Worm (Caenorhabditis elegans): ENCODE data around the gene odr-8.
A peak's percentile ranks its signal among the peaks of the same experiment; 100 is the strongest.

The odr-8 gene

DNA sequence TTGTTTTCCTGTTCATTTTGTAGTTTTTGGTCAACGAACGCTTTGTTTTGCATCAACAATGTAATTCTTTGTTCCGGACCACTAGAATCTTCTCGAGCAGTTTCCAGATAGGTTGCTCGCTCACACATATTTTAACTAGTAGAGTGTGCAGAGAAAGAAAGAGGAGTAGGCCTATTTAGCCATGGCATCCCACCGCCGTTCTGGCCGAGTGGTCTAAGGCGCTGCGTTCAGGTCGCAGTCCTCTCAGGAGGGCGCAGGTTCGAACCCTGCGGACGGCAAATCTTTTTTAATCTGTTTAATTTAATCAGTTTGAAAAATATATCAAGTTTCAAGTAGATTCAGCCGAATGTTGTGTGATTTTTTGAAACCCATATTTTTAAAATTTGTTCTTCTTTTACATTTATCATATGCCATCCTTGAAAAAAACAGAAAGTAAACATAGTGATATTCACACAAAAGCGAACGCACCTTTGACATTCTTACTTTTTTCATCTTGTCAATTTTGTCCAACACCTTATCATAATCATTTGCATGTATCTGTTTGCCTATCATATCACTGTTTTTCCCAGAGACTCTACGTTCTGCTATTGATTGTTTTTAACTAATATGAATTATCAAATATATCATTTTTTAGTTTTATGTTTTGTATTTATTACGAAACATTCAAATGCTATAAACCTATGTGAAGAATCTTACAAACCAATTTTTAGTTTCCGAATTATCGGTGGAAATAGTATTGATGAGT is 25.7 kb downstream of the odr-8 start, which contains the start of gene try-3:
Gene try-3, plus strand, starts transcription at position 532 of the 745 bp plus-strand sequence.
- TF ChIP-seq ztf-11 (tag; optimal IDR thresholded peaks at IDR 0.05) (no peak), unc-120 (tag; optimal IDR thresholded peaks at IDR 0.05; ENCODE audit: poor library complexity, severe bottlenecking) (peak; percentile 87), ceh-43 (GFP tag; optimal IDR thresholded peaks at IDR 0.05) (no peak), sptf-1 (tag; optimal IDR thresholded peaks at IDR 0.05) (peak; percentile 83), nhr-28 (tag; optimal IDR thresholded peaks at IDR 0.05) (no peak), ham-2 (GFP tag; optimal IDR thresholded peaks at IDR 0.05) (no peak), mab-5 (tag; optimal IDR thresholded peaks at IDR 0.05) (no peak), lsy-2 (tag; optimal IDR thresholded peaks at IDR 0.05) (peak; percentile 11), unc-62 (GFP tag; optimal IDR thresholded peaks at IDR 0.05) (no peak), M03D4.4 (tag; optimal IDR thresholded peaks at IDR 0.05) (peak; percentile 75), lin-13 (tag; optimal IDR thresholded peaks at IDR 0.05) (no peak), nhr-2 (tag; optimal IDR thresholded peaks at IDR 0.05) (no peak), pha-4 (tag; optimal IDR thresholded peaks at IDR 0.05) (no peak), flh-1 (GFP tag; optimal IDR thresholded peaks at IDR 0.05) (peak; percentile 49), cnd-1 (tag; optimal IDR thresholded peaks at IDR 0.05) (peak; percentile 81), ceh-83 (GFP tag; optimal IDR thresholded peaks at IDR 0.05) (peak; percentile 86), hlh-1 (tag; optimal IDR thresholded peaks at IDR 0.05) (no peak), elt-3 (tag; optimal IDR thresholded peaks at IDR 0.05) (no peak), elt-1 (tag; optimal IDR thresholded peaks at IDR 0.05; ENCODE audit: borderline replicate concordance, insufficient read depth) (no peak), nhr-12 (tag; optimal IDR thresholded peaks at IDR 0.05) (no peak), drap-1 (GFP tag; optimal IDR thresholded peaks at IDR 0.05) (peak; percentile 77), tbx-8 (GFP tag; optimal IDR thresholded peaks at IDR 0.05) (peak; percentile 36), bed-3 (GFP tag; optimal IDR thresholded peaks at IDR 0.05) (peak; percentile 47), sem-2 (GFP tag; optimal IDR thresholded peaks at IDR 0.05) (peak; percentile 74), ces-1 (GFP tag; optimal IDR thresholded peaks at IDR 0.05) (peak; percentile 27), zip-8 (tag; optimal IDR thresholded peaks at IDR 0.05) (no peak), snpc-4 (tag; optimal IDR thresholded peaks at IDR 0.05) (no peak), mls-2 (tag; optimal IDR thresholded peaks at IDR 0.05) (peak; percentile 78), lin-32 (GFP tag; optimal IDR thresholded peaks at IDR 0.05) (peak; percentile 39), mep-1 (tag; optimal IDR thresholded peaks at IDR 0.05) (peak; percentile 1), ceh-39 (tag; optimal IDR thresholded peaks at IDR 0.05) (no peak), nhr-237 (tag; optimal IDR thresholded peaks at IDR 0.05) (no peak), nhr-76 (tag; optimal IDR thresholded peaks at IDR 0.05) (no peak), unc-39 (tag; optimal IDR thresholded peaks at IDR 0.05) (no peak), blmp-1 (tag; optimal IDR thresholded peaks at IDR 0.05) (no peak)

ce11 chrIV:6555388-6556330 is 26.8 kb downstream of the odr-8 start, which contains the start of gene paqr-1:
Gene paqr-1, minus strand, starts transcription at chrIV:6555438.
- no peak for TF ChIP-seq lsy-2 (tag; optimal IDR thresholded peaks at IDR 0.05)
- TF ChIP-seq ces-1 (GFP tag; optimal IDR thresholded peaks at IDR 0.05): peak; percentile 56
- TF ChIP-seq hlh-1 (tag; optimal IDR thresholded peaks at IDR 0.05): peak; percentile 41

DNA sequence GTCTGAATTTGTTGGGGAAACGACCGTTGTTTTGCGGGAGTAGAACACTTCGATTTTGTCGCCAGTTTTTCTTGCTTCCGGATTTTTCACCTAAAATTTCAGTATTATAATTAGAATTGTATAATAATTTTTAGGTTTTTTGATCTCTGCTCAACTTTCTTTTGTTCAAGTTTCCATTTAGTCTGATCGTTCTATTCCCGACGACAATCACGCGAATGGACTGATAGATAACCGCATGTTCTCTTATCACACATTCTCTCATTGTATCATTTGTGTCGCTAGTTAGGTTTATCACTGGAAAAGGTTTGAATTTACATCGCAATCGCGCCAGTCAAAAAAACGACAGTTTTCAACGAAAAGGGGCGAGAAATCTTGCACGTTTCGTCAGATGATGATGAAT is 27.6 kb downstream of the odr-8 start:
- no peak for TF ChIP-seq sem-2 (GFP tag; optimal IDR thresholded peaks at IDR 0.05)
- TF ChIP-seq zip-8 (tag; optimal IDR thresholded peaks at IDR 0.05): no peak
- no peak for TF ChIP-seq ham-2 (GFP tag; optimal IDR thresholded peaks at IDR 0.05)
- no peak for TF ChIP-seq M03D4.4 (tag; optimal IDR thresholded peaks at IDR 0.05)
- no peak for TF ChIP-seq mab-5 (tag; optimal IDR thresholded peaks at IDR 0.05)
- no peak for TF ChIP-seq elt-1 (tag; optimal IDR thresholded peaks at IDR 0.05; ENCODE audit: borderline replicate concordance, insufficient read depth)
- TF ChIP-seq ceh-83 (GFP tag; optimal IDR thresholded peaks at IDR 0.05): no peak
- no peak for TF ChIP-seq elt-3 (tag; optimal IDR thresholded peaks at IDR 0.05)
- no peak for TF ChIP-seq nhr-237 (tag; optimal IDR thresholded peaks at IDR 0.05)
- TF ChIP-seq sptf-1 (tag; optimal IDR thresholded peaks at IDR 0.05): no peak
- TF ChIP-seq tbx-8 (GFP tag; optimal IDR thresholded peaks at IDR 0.05): no peak
- TF ChIP-seq lsy-2 (tag; optimal IDR thresholded peaks at IDR 0.05): no peak
- no peak for TF ChIP-seq ceh-43 (GFP tag; optimal IDR thresholded peaks at IDR 0.05)
- TF ChIP-seq drap-1 (GFP tag; optimal IDR thresholded peaks at IDR 0.05): no peak

Measured in whole organism, mixed stage, embryonic.